Fruit fly (Drosophila melanogaster) whole organism, embryonic: ENCODE results near the gene Cpsf5.
A peak's percentile ranks its signal among the peaks of the same experiment; 100 is the strongest.

Source experiments
- Abd-B ChIP-seq: fragments of 200-800 bp; sonication (Bioruptor generic); optimal IDR thresholded peaks from 2 replicates; lab custom pipeline; 2018; ENCODE audit warnings: missing biosample characterization, mild to moderate bottlenecking, missing genetic modification characterization, moderate library complexity
- Bteb2 ChIP-seq: fragments of 200-800 bp; sonication (Bioruptor generic); optimal IDR thresholded peaks from 2 replicates; lab custom pipeline; 2016; ENCODE audit warnings: missing biosample characterization, missing genetic modification characterization
- CG1024 ChIP-seq: fragments of 200-800 bp; sonication (Bioruptor generic); IDR thresholded peaks from 2 replicates; pipeline ENCODE4 v1.3.6; 2022; ENCODE audit warnings: missing biosample characterization, missing genetic modification characterization
- CG11695 ChIP-seq: fragments of 200-800 bp; sonication (Bioruptor generic); IDR thresholded peaks from 3 replicates; pipeline ENCODE4 v1.3.6; 2022; ENCODE audit warnings: missing biosample characterization, missing genetic modification characterization
- CG12071 ChIP-seq: fragments of 200-800 bp; sonication (Bioruptor generic); optimal IDR thresholded peaks from 3 replicates; lab custom pipeline; 2018; ENCODE audit warnings: missing biosample characterization, mild to moderate bottlenecking, missing genetic modification characterization
- CG12104 ChIP-seq: fragments of 200-800 bp; sonication (Bioruptor generic); optimal IDR thresholded peaks from 3 replicates; lab custom pipeline; 2016; ENCODE audit warnings: missing biosample characterization, missing genetic modification characterization
- CG1233 ChIP-seq: fragments of 200-800 bp; sonication (Bioruptor generic); optimal IDR thresholded peaks from 4 replicates; lab custom pipeline; 2018; ENCODE audit warnings: missing biosample characterization, mild to moderate bottlenecking, missing genetic modification characterization
- CG12391 ChIP-seq: fragments of 200-800 bp; sonication (Bioruptor generic); optimal IDR thresholded peaks from 3 replicates; lab custom pipeline; 2018; ENCODE audit warnings: missing biosample characterization, mild to moderate bottlenecking, missing genetic modification characterization, moderate library complexity
- CG13624 ChIP-seq: fragments of 200-800 bp; sonication (Bioruptor generic); optimal IDR thresholded peaks from 2 replicates; lab custom pipeline; 2016; ENCODE audit warnings: missing biosample characterization, missing genetic modification characterization
- CG14667 ChIP-seq: fragments of 200-800 bp; sonication (Bioruptor generic); IDR thresholded peaks from 2 replicates; pipeline ENCODE4 v1.3.6; 2022; ENCODE audit warnings: missing biosample characterization, missing genetic modification characterization
- CG14860 ChIP-seq: fragments of 200-800 bp; sonication (Bioruptor generic); IDR thresholded peaks from 3 replicates; pipeline ENCODE4 v1.3.6; 2022; ENCODE audit warnings: missing biosample characterization, missing genetic modification characterization; ENCODE audit not compliant: partially characterized antibody
- CG1529 ChIP-seq: fragments of 200-800 bp; sonication (Bioruptor generic); optimal IDR thresholded peaks from 3 replicates; lab custom pipeline; 2018; ENCODE audit warnings: missing biosample characterization, missing genetic modification characterization
- CG16813 ChIP-seq: fragments of 200-800 bp; sonication (Bioruptor generic); IDR thresholded peaks from 3 replicates; pipeline ENCODE4 v1.3.6; 2022; ENCODE audit warnings: missing biosample characterization, missing genetic modification characterization; ENCODE audit not compliant: partially characterized antibody
- CG17186 ChIP-seq: fragments of 200-800 bp; sonication (Bioruptor generic); optimal IDR thresholded peaks from 3 replicates; lab custom pipeline; 2017; ENCODE audit warnings: missing biosample characterization, missing genetic modification reagents, missing genetic modification characterization
- CG17359 ChIP-seq: fragments of 200-800 bp; sonication (Bioruptor generic); optimal IDR thresholded peaks from 3 replicates; lab custom pipeline; 2018; ENCODE audit warnings: missing biosample characterization, mild to moderate bottlenecking, missing genetic modification characterization, moderate library complexity
- CG17361 ChIP-seq: fragments of 200-800 bp; sonication (Bioruptor generic); IDR thresholded peaks from 3 replicates; pipeline ENCODE4 v1.3.6; 2022; ENCODE audit warnings: missing biosample characterization, missing genetic modification characterization
- CG2875 ChIP-seq: fragments of 200-800 bp; sonication (Bioruptor generic); optimal IDR thresholded peaks from 2 replicates; lab custom pipeline; 2017; ENCODE audit warnings: missing biosample characterization, mild to moderate bottlenecking, missing genetic modification characterization, missing genetic modification reagents
- CG30431 ChIP-seq: fragments of 200-800 bp; sonication (Bioruptor generic); optimal IDR thresholded peaks from 2 replicates; lab custom pipeline; 2017; ENCODE audit warnings: missing biosample characterization, missing genetic modification characterization
- CG31388 ChIP-seq: fragments of 200-800 bp; sonication (Bioruptor generic); optimal IDR thresholded peaks from 2 replicates; lab custom pipeline; 2016; ENCODE audit warnings: missing biosample characterization, missing genetic modification characterization
- CG32772 ChIP-seq: fragments of 200-800 bp; sonication (Bioruptor generic); IDR thresholded peaks from 2 replicates; pipeline ENCODE4 v1.3.6; 2022; ENCODE audit warnings: missing biosample characterization, missing genetic modification characterization
- CG34422 ChIP-seq: fragments of 200-800 bp; sonication (Bioruptor generic); IDR thresholded peaks from 3 replicates; pipeline ENCODE4 v1.3.6; 2022; ENCODE audit warnings: missing biosample characterization, missing genetic modification characterization
- CG4424 ChIP-seq: fragments of 200-800 bp; sonication (Bioruptor generic); optimal IDR thresholded peaks from 3 replicates; lab custom pipeline; 2016; ENCODE audit warnings: missing biosample characterization, missing genetic modification characterization
- CG6765 ChIP-seq: fragments of 200-800 bp; sonication (Bioruptor generic); optimal IDR thresholded peaks from 3 replicates; lab custom pipeline; 2017; ENCODE audit warnings: missing biosample characterization, mild to moderate bottlenecking, missing genetic modification characterization
- CG6813 ChIP-seq: fragments of 200-800 bp; sonication (Bioruptor generic); optimal IDR thresholded peaks from 2 replicates; lab custom pipeline; 2017; ENCODE audit warnings: missing biosample characterization, missing genetic modification characterization, mild to moderate bottlenecking, moderate library complexity, missing genetic modification reagents
- CG8281 ChIP-seq: fragments of 200-800 bp; sonication (Bioruptor generic); optimal IDR thresholded peaks from 2 replicates; lab custom pipeline; 2018; ENCODE audit warnings: missing biosample characterization, mild to moderate bottlenecking, missing genetic modification characterization, moderate library complexity
- CG8944 ChIP-seq: fragments of 200-800 bp; sonication (Bioruptor generic); optimal IDR thresholded peaks from 3 replicates; lab custom pipeline; 2016; ENCODE audit warnings: missing biosample characterization, missing genetic modification characterization
- CHES-1-like ChIP-seq: fragments of 200-800 bp; sonication (Bioruptor generic); optimal IDR thresholded peaks from 2 replicates; lab custom pipeline; 2016; ENCODE audit warnings: missing biosample characterization, missing genetic modification characterization
- Dek ChIP-seq: fragments of 200-800 bp; sonication (Bioruptor generic); optimal IDR thresholded peaks from 3 replicates; lab custom pipeline; 2019; ENCODE audit warnings: missing biosample characterization, mild to moderate bottlenecking, missing genetic modification characterization, moderate library complexity
- Dp ChIP-seq: fragments of 200-800 bp; sonication (Bioruptor generic); optimal IDR thresholded peaks from 2 replicates; lab custom pipeline; 2018; ENCODE audit warnings: missing biosample characterization, mild to moderate bottlenecking, missing genetic modification characterization, moderate library complexity
- Fer2 ChIP-seq: fragments of 200-800 bp; sonication (Bioruptor generic); optimal IDR thresholded peaks from 2 replicates; lab custom pipeline; 2018; ENCODE audit warnings: missing biosample characterization, mild to moderate bottlenecking, missing genetic modification characterization, moderate library complexity
- HLH4C ChIP-seq: fragments of 200-800 bp; sonication (Bioruptor generic); IDR thresholded peaks from 3 replicates; pipeline ENCODE4 v1.3.6; 2022; ENCODE audit warnings: missing biosample characterization, missing genetic modification characterization; ENCODE audit not compliant: partially characterized antibody
- HmgD ChIP-seq: fragments of 200-800 bp; sonication (Bioruptor generic); optimal IDR thresholded peaks from 3 replicates; lab custom pipeline; 2016; ENCODE audit warnings: missing biosample characterization, missing genetic modification characterization
- Hr3 ChIP-seq: fragments of 200-800 bp; sonication (Bioruptor generic); optimal IDR thresholded peaks from 3 replicates; lab custom pipeline; 2016; ENCODE audit warnings: missing biosample characterization, missing genetic modification characterization
- Lim3 ChIP-seq: fragments of 200-800 bp; sonication (Bioruptor generic); IDR thresholded peaks from 2 replicates; pipeline ENCODE4 v1.3.6; 2022; ENCODE audit warnings: missing biosample characterization, missing genetic modification characterization
- MTF-1 ChIP-seq: fragments of 200-800 bp; sonication (Bioruptor generic); optimal IDR thresholded peaks from 2 replicates; lab custom pipeline; 2018; ENCODE audit warnings: missing biosample characterization, mild to moderate bottlenecking, missing genetic modification characterization, borderline replicate concordance
- Ravus ChIP-seq: fragments of 200-800 bp; sonication (Bioruptor generic); IDR thresholded peaks from 2 replicates; pipeline ENCODE4 v1.3.6; 2022; ENCODE audit warnings: missing biosample characterization, missing genetic modification characterization
- YL-1 ChIP-seq: fragments of 200-800 bp; sonication (Bioruptor generic); optimal IDR thresholded peaks from 3 replicates; lab custom pipeline; 2017; ENCODE audit warnings: missing biosample characterization, mild to moderate bottlenecking, missing genetic modification characterization
- al ChIP-seq: fragments of 200-800 bp; sonication (Bioruptor generic); IDR thresholded peaks from 2 replicates; pipeline ENCODE4 v1.3.6; 2022; ENCODE audit warnings: missing biosample characterization, missing genetic modification characterization
- amos ChIP-seq: fragments of 200-800 bp; sonication (Bioruptor generic); IDR thresholded peaks from 2 replicates; pipeline ENCODE4 v1.3.6; 2022; ENCODE audit warnings: missing biosample characterization, missing genetic modification characterization; ENCODE audit not compliant: partially characterized antibody
- caup ChIP-seq: fragments of 200-800 bp; sonication (Bioruptor generic); optimal IDR thresholded peaks from 3 replicates; lab custom pipeline; 2017; ENCODE audit warnings: missing biosample characterization, mild to moderate bottlenecking, missing genetic modification characterization, moderate library complexity; ENCODE audit not compliant: severe bottlenecking
- chif ChIP-seq, 2 experiments: fragments of 200-800 bp; sonication (Bioruptor generic); optimal IDR thresholded peaks; 3 replicates each; lab custom pipeline; 2016; ENCODE audit warnings: missing biosample characterization in 2 of 2, missing genetic modification characterization in 2 of 2
- da ChIP-seq: fragments of 200-800 bp; sonication (Bioruptor generic); optimal IDR thresholded peaks from 2 replicates; lab custom pipeline; 2016; ENCODE audit warnings: missing biosample characterization, missing genetic modification characterization
- fru ChIP-seq: fragments of >200 bp; optimal IDR thresholded peaks from 2 replicates; lab custom pipeline; 2017
- gcm ChIP-seq: fragments of 200-800 bp; sonication (Bioruptor generic); optimal IDR thresholded peaks from 2 replicates; lab custom pipeline; 2019; ENCODE audit warnings: missing biosample characterization, mild to moderate bottlenecking, missing genetic modification characterization, moderate library complexity
- ham ChIP-seq: fragments of 200-800 bp; sonication (Bioruptor generic); IDR thresholded peaks from 2 replicates; pipeline ENCODE4 v1.3.6; 2022; ENCODE audit warnings: missing biosample characterization, missing genetic modification characterization
- knrl ChIP-seq: fragments of 200-800 bp; sonication (Bioruptor generic); IDR thresholded peaks from 3 replicates; pipeline ENCODE4 v1.3.6; 2022; ENCODE audit warnings: missing biosample characterization, missing genetic modification characterization; ENCODE audit not compliant: partially characterized antibody
- nerfin-2 ChIP-seq: fragments of 200-800 bp; sonication (Bioruptor generic); IDR thresholded peaks from 2 replicates; pipeline ENCODE4 v1.3.6; 2022; ENCODE audit warnings: missing biosample characterization, missing genetic modification characterization; ENCODE audit not compliant: partially characterized antibody
- peb ChIP-seq: fragments of 200-800 bp; sonication (Bioruptor generic); IDR thresholded peaks from 2 replicates; pipeline ENCODE4 v1.3.6; 2022; ENCODE audit warnings: missing biosample characterization, missing genetic modification characterization
- pho ChIP-seq: fragments of 200-800 bp; sonication (Bioruptor generic); optimal IDR thresholded peaks from 2 replicates; lab custom pipeline; 2016; ENCODE audit warnings: missing biosample characterization, missing genetic modification characterization
- scrt ChIP-seq: fragments of 200-800 bp; sonication (Bioruptor generic); optimal IDR thresholded peaks from 2 replicates; lab custom pipeline; 2018; ENCODE audit warnings: missing biosample characterization, mild to moderate bottlenecking, missing genetic modification characterization, moderate library complexity
- sr ChIP-seq: fragments of 200-800 bp; sonication (Bioruptor generic); IDR thresholded peaks from 3 replicates; pipeline ENCODE4 v1.3.6; 2022; ENCODE audit warnings: missing biosample characterization, missing genetic modification characterization
- yki ChIP-seq: fragments of >200 bp; optimal IDR thresholded peaks from 3 replicates; lab custom pipeline; 2018

The Cpsf5 gene

dm6 chr3L:9424528-9424911 is 13.7 kb downstream of the Cpsf5 start (continued):
- no peak for TF ChIP-seq knrl (GFP tag; lab: Robert Waterston, UW)
- no peak for TF ChIP-seq amos (GFP tag; lab: Robert Waterston, UW)
- TF ChIP-seq CG17361 (GFP tag; lab: Robert Waterston, UW) = peak; percentile 47; the same call in 2 of the 3 replicates
- no peak for TF ChIP-seq HLH4C (GFP tag; lab: Robert Waterston, UW)
- no peak for TF ChIP-seq CG12104 (GFP tag; lab: Kevin White, UChicago)
- no peak for TF ChIP-seq CG30431
- no peak; the same call in 2 of the 3 replicates for TF ChIP-seq CG34422
- TF ChIP-seq CG2875 (GFP tag; lab: Kevin White, UChicago) = no peak
- no peak for TF ChIP-seq caup (GFP tag; lab: Kevin White, UChicago)
- TF ChIP-seq Dek (tag; lab: Kevin White, UChicago) = no peak
- peak; percentile 56; the same call in 2 of the 3 replicates for TF ChIP-seq CG11695 (GFP tag; lab: Robert Waterston, UW)
- no peak for TF ChIP-seq Dp (GFP tag; lab: Kevin White, UChicago)
- TF ChIP-seq scrt (GFP tag; lab: Kevin White, UChicago) = peak; percentile 23
- TF ChIP-seq Hr3 (GFP tag; lab: Kevin White, UChicago) = no peak
- TF ChIP-seq HmgD (GFP tag; lab: Kevin White, UChicago) = no peak
- TF ChIP-seq CG4424 (GFP tag; lab: Kevin White, UChicago) = peak; percentile 17
- TF ChIP-seq Lim3 (GFP tag; lab: Robert Waterston, UW) = no peak
- TF ChIP-seq CG1529 (GFP tag; lab: Kevin White, UChicago) = no peak
- TF ChIP-seq nerfin-2 (GFP tag; lab: Robert Waterston, UW) = no peak
- no peak for TF ChIP-seq MTF-1 (GFP tag; lab: Kevin White, UChicago)
- no peak for TF ChIP-seq CG16813 (GFP tag; lab: Robert Waterston, UW)
- TF ChIP-seq pho (GFP tag; lab: Kevin White, UChicago) = no peak
- TF ChIP-seq ham (GFP tag; lab: Robert Waterston, UW) = no peak
- TF ChIP-seq yki (lab: Kevin White, UChicago) = no peak
- TF ChIP-seq Fer2 (tag; lab: Kevin White, UChicago) = no peak
- TF ChIP-seq CG1024 (GFP tag; lab: Robert Waterston, UW) = no peak
- TF ChIP-seq CG6813 (GFP tag; lab: Kevin White, UChicago) = no peak
- TF ChIP-seq Ravus = no peak
- peak; percentile 5 for TF ChIP-seq CG12071 (GFP tag; lab: Kevin White, UChicago)
- TF ChIP-seq da (GFP tag; lab: Kevin White, UChicago) = no peak
- peak; percentile 35 for TF ChIP-seq CG17359 (tag; lab: Kevin White, UChicago)
- TF ChIP-seq CG1233 (GFP tag; lab: Kevin White, UChicago) = no peak
- TF ChIP-seq CG31388 (GFP tag; lab: Kevin White, UChicago) = no peak
- TF ChIP-seq peb (GFP tag; lab: Robert Waterston, UW) = no peak
- TF ChIP-seq CG14667 (GFP tag; lab: Robert Waterston, UW) = no peak
- TF ChIP-seq Abd-B (GFP tag; lab: Kevin White, UChicago) = no peak
- peak; percentile 56 for TF ChIP-seq CG12391 (tag; lab: Kevin White, UChicago)
- no peak for TF ChIP-seq CG13624
- TF ChIP-seq Bteb2 = no peak
- TF ChIP-seq CG8281 (tag; lab: Kevin White, UChicago) = no peak
- no peak for TF ChIP-seq sr (GFP tag; lab: Robert Waterston, UW)
- TF ChIP-seq al (GFP tag; lab: Robert Waterston, UW) = no peak
- TF ChIP-seq CG6765 (GFP tag; lab: Kevin White, UChicago) = no peak
- peak; percentile 33 for TF ChIP-seq gcm (GFP tag; lab: Kevin White, UChicago)
- TF ChIP-seq CG32772 (GFP tag; lab: Robert Waterston, UW) = no peak
- no peak for TF ChIP-seq CHES-1-like
- no peak for TF ChIP-seq CG8944 (GFP tag; lab: Kevin White, UChicago)
- no peak for TF ChIP-seq fru (lab: Kevin White, UChicago)
- no peak for TF ChIP-seq CG14860 (GFP tag; lab: Robert Waterston, UW)
- no peak for TF ChIP-seq CG17186
- no peak for TF ChIP-seq YL-1 (GFP tag; lab: Kevin White, UChicago)
- no peak for TF ChIP-seq chif (GFP tag; optimal IDR thresholded peaks at IDR 0.05; lab: Kevin White, UChicago)
